Worm (Caenorhabditis elegans): ENCODE measurements around the gene Y55F3BR.6.
A peak's percentile ranks its signal among the peaks of the same experiment; 100 is the strongest.

Y55F3BR.6 gene

ce11 chrIV:829107-829506 is 12.8 kb downstream of the Y55F3BR.6 start (continued):
- TF ChIP-seq nhr-85 (tag) (peak; percentile 19), sptf-1 (tag; optimal IDR thresholded peaks at IDR 0.05) (no peak), unc-30 (tag; optimal IDR thresholded peaks at IDR 0.05) (no peak), nhr-47 (tag; optimal IDR thresholded peaks at IDR 0.05) (peak; percentile 6), irx-1 (tag; optimal IDR thresholded peaks at IDR 0.05) (no peak), ztf-4 (tag; optimal IDR thresholded peaks at IDR 0.05) (no peak), nhr-237 (tag; optimal IDR thresholded peaks at IDR 0.05) (no peak), fkh-8 (tag; optimal IDR thresholded peaks at IDR 0.05) (peak; percentile 90), zip-4 (GFP tag; optimal IDR thresholded peaks at IDR 0.05) (no peak), unc-98 (GFP tag; IDR thresholded peaks at IDR 0.05) (no peak), swsn-7 (tag; optimal IDR thresholded peaks at IDR 0.05) (no peak), lin-15B (tag; optimal IDR thresholded peaks at IDR 0.05) (no peak), nhr-90 (tag; optimal IDR thresholded peaks at IDR 0.05; ENCODE audit: poor library complexity) (no peak), tlp-1 (tag; optimal IDR thresholded peaks at IDR 0.05) (no peak), tbx-2 (tag; optimal IDR thresholded peaks at IDR 0.05) (no peak), C16A3.4 (tag; optimal IDR thresholded peaks at IDR 0.05) (no peak), fos-1 (tag; optimal IDR thresholded peaks at IDR 0.05) (no peak), lsy-2 (tag; optimal IDR thresholded peaks at IDR 0.05) (no peak)

ce11 chrIV:828427-828826 is 13.5 kb downstream of the Y55F3BR.6 start:
- TF ChIP-seq nhr-90 (tag; optimal IDR thresholded peaks at IDR 0.05; ENCODE audit: poor library complexity) (peak; percentile 8), ceh-8 (GFP tag; optimal IDR thresholded peaks at IDR 0.05) (no peak), ztf-11 (tag; optimal IDR thresholded peaks at IDR 0.05) (no peak), swsn-7 (tag; optimal IDR thresholded peaks at IDR 0.05) (peak; percentile 77), dsc-1 (tag; optimal IDR thresholded peaks at IDR 0.05) (peak; percentile 69), lsy-2 (tag; optimal IDR thresholded peaks at IDR 0.05) (peak; percentile 81 to 88), F16B12.6 (tag; optimal IDR thresholded peaks at IDR 0.05) (peak; percentile 25), ceh-82 (tag; optimal IDR thresholded peaks at IDR 0.05) (peak; percentile 40 to 91 (median 72)), lin-15B (tag; optimal IDR thresholded peaks at IDR 0.05) (peak; percentile 88), nhr-47 (tag; optimal IDR thresholded peaks at IDR 0.05) (peak; percentile 80), efl-3 (GFP tag; optimal IDR thresholded peaks at IDR 0.05) (no peak), snpc-4 (tag; optimal IDR thresholded peaks at IDR 0.05) (peak; percentile 81), ets-5 (GFP tag; IDR thresholded peaks at IDR 0.05) (no peak), sox-4 (tag; optimal IDR thresholded peaks at IDR 0.05) (peak; percentile 45), nhr-84 (tag; optimal IDR thresholded peaks at IDR 0.05) (no peak), pqm-1 (tag; optimal IDR thresholded peaks at IDR 0.05) (no peak), ceh-90 (tag; optimal IDR thresholded peaks at IDR 0.05) (no peak), aly-2 (tag; optimal IDR thresholded peaks at IDR 0.05) (peak; percentile 40), lin-13 (GFP tag; optimal IDR thresholded peaks at IDR 0.05) (peak; percentile 48), unc-62 (GFP tag; optimal IDR thresholded peaks at IDR 0.05) (no peak), C04F5.9 (tag; optimal IDR thresholded peaks at IDR 0.05) (peak; percentile 17), nhr-20 (tag; optimal IDR thresholded peaks at IDR 0.05) (peak; percentile 56), aha-1 (tag; optimal IDR thresholded peaks at IDR 0.05) (peak; percentile 90), C16A3.4 (tag; optimal IDR thresholded peaks at IDR 0.05) (peak; percentile 72), skn-1 (tag; optimal IDR thresholded peaks at IDR 0.05) (peak; percentile 48), jun-1 (tag; optimal IDR thresholded peaks at IDR 0.05) (peak; percentile 9), unc-130 (tag; optimal IDR thresholded peaks at IDR 0.05) (no peak), pax-3 (tag; optimal IDR thresholded peaks at IDR 0.05) (no peak), vab-15 (tag; optimal IDR thresholded peaks at IDR 0.05) (no peak), dpl-1 (GFP tag; optimal IDR thresholded peaks at IDR 0.05) (peak; percentile 38 to 73 (median 47)), lin-39 (tag; optimal IDR thresholded peaks at IDR 0.05) (peak; percentile 5), egl-27 (tag; optimal IDR thresholded peaks at IDR 0.05) (no peak), zag-1 (tag; optimal IDR thresholded peaks at IDR 0.05) (peak; percentile 29), lir-3 (tag; optimal IDR thresholded peaks at IDR 0.05; ENCODE audit: poor library complexity) (no peak), ama-1 (optimal IDR thresholded peaks at IDR 0.05) (peak; percentile 27), nhr-77 (tag; optimal IDR thresholded peaks at IDR 0.05) (no peak), egl-13 (tag; optimal IDR thresholded peaks at IDR 0.05) (peak; percentile 23), lin-35 (GFP tag; optimal IDR thresholded peaks at IDR 0.05) (peak; percentile 34 to 70), nhr-76 (tag; optimal IDR thresholded peaks at IDR 0.05) (no peak), unc-30 (tag; optimal IDR thresholded peaks at IDR 0.05) (no peak), zip-4 (GFP tag; optimal IDR thresholded peaks at IDR 0.05) (no peak), irx-1 (tag; optimal IDR thresholded peaks at IDR 0.05) (peak; percentile 43), snu-23 (GFP tag; optimal IDR thresholded peaks at IDR 0.05) (peak; percentile 84), unc-98 (GFP tag; IDR thresholded peaks at IDR 0.05) (no peak)

Data from whole organism, L1 larva.